Worm (Caenorhabditis elegans) whole organism, young adult: ENCODE measurements around the gene chpf-1.
A peak's percentile ranks its signal among the peaks of the same experiment; 100 is the strongest.

Experiments used
- D2030.7 ChIP-seq: fragments of 200-800 bp; sonication (Bioruptor generic); IDR thresholded peaks from 2 replicates; pipeline ENCODE4 v1.3.6; 2022; ENCODE audit warnings: missing genetic modification reagents, missing genetic modification characterization, missing compliant biosample characterization
- F10E7.11 ChIP-seq: sonication (generic microtip); optimal IDR thresholded peaks from 2 replicates; lab custom pipeline; 2017; ENCODE audit warnings: mild to moderate bottlenecking, missing genetic modification characterization, moderate library complexity, missing compliant biosample characterization
- F23B12.7 ChIP-seq: sonication (generic microtip); optimal IDR thresholded peaks from 2 replicates; lab custom pipeline; 2017; ENCODE audit warnings: missing genetic modification characterization, mild to moderate bottlenecking, missing compliant biosample characterization, antibody characterized with exemption, moderate library complexity; ENCODE audit not compliant: insufficient read depth
- F33H1.4 ChIP-seq: fragments of 200-800 bp; sonication (Bioruptor generic); IDR thresholded peaks from 2 replicates; pipeline ENCODE4 v1.3.6; 2022; ENCODE audit warnings: missing genetic modification reagents, missing genetic modification characterization, missing compliant biosample characterization
- F55B11.4 ChIP-seq: sonication (generic microtip); optimal IDR thresholded peaks from 2 replicates; lab custom pipeline; 2016; ENCODE audit warnings: missing compliant biosample characterization, missing genetic modification characterization, borderline replicate concordance; ENCODE audit not compliant: insufficient read depth
- T26A5.8 ChIP-seq: sonication (generic microtip); optimal IDR thresholded peaks from 2 replicates; lab custom pipeline; 2016; ENCODE audit warnings: missing genetic modification characterization, missing compliant biosample characterization
- aptf-2 ChIP-seq: fragments of 200-800 bp; sonication (Bioruptor generic); conservative IDR thresholded peaks from 2 replicates; pipeline ENCODE4 v1.3.6; 2022; ENCODE audit warnings: missing genetic modification reagents, missing genetic modification characterization, missing compliant biosample characterization
- ccch-3 ChIP-seq: fragments of 200-800 bp; sonication (Bioruptor generic); optimal IDR thresholded peaks from 2 replicates; lab custom pipeline; 2018; ENCODE audit warnings: mild to moderate bottlenecking, missing genetic modification characterization, missing compliant biosample characterization
- cebp-2 ChIP-seq: fragments of 200-800 bp; sonication (Bioruptor generic); IDR thresholded peaks from 2 replicates; pipeline ENCODE4 v1.3.6; 2022; ENCODE audit warnings: missing genetic modification characterization, missing compliant biosample characterization
- ceh-79 ChIP-seq: sonication (generic microtip); optimal IDR thresholded peaks from 2 replicates; lab custom pipeline; 2017; ENCODE audit warnings: mild to moderate bottlenecking, missing genetic modification characterization, missing compliant biosample characterization
- ceh-91 ChIP-seq: fragments of 200-800 bp; sonication (Bioruptor generic); IDR thresholded peaks from 2 replicates; pipeline ENCODE4 v1.3.6; 2022; ENCODE audit warnings: missing genetic modification reagents, missing genetic modification characterization, missing compliant biosample characterization
- die-1 ChIP-seq: sonication (generic microtip); optimal IDR thresholded peaks from 2 replicates; lab custom pipeline; 2016; ENCODE audit warnings: missing genotype, mild to moderate bottlenecking, missing genetic modification characterization, missing compliant biosample characterization
- dox-1 ChIP-seq: fragments of 200-800 bp; sonication (Bioruptor generic); IDR thresholded peaks from 2 replicates; pipeline ENCODE4 v1.3.6; 2022; ENCODE audit warnings: missing genetic modification reagents, missing genetic modification characterization, missing compliant biosample characterization
- dpl-1 ChIP-seq: fragments of 150-350 bp; optimal IDR thresholded peaks from 2 replicates; lab custom pipeline; 2014; ENCODE audit warnings: missing biosample characterization, missing genetic modification reagents, missing genetic modification characterization
- efl-1 ChIP-seq: fragments of 150-350 bp; optimal IDR thresholded peaks from 2 replicates; lab custom pipeline; 2014; ENCODE audit warnings: missing biosample characterization, missing genetic modification reagents, missing genetic modification characterization
- gei-17 ChIP-seq: fragments of 200-800 bp; sonication (Bioruptor generic); optimal IDR thresholded peaks from 2 replicates; lab custom pipeline; 2018; ENCODE audit warnings: mild to moderate bottlenecking, missing genetic modification characterization, missing compliant biosample characterization
- hmg-1.2 ChIP-seq: fragments of 200-800 bp; sonication (Bioruptor generic); IDR thresholded peaks from 2 replicates; pipeline ENCODE4 v1.3.6; 2022; ENCODE audit warnings: missing genetic modification reagents, missing genetic modification characterization, missing compliant biosample characterization
- hrde-1 ChIP-seq: sonication (generic microtip); optimal IDR thresholded peaks from 2 replicates; lab custom pipeline; 2016; ENCODE audit warnings: missing genetic modification characterization, mild to moderate bottlenecking, missing compliant biosample characterization, moderate library complexity, missing genotype, missing genetic modification reagents, borderline replicate concordance
- lag-1 ChIP-seq: fragments of 200-800 bp; sonication (Bioruptor generic); IDR thresholded peaks from 2 replicates; pipeline ENCODE4 v1.3.6; 2022; ENCODE audit warnings: missing genetic modification reagents, missing genetic modification characterization, missing compliant biosample characterization
- lin-26 ChIP-seq: fragments of 200-800 bp; sonication (Bioruptor generic); IDR thresholded peaks from 2 replicates; pipeline ENCODE4 v1.3.6; 2022; ENCODE audit warnings: missing genetic modification reagents, missing genetic modification characterization, missing compliant biosample characterization
- lir-1 ChIP-seq: fragments of 200-800 bp; sonication (Bioruptor generic); conservative IDR thresholded peaks from 2 replicates; pipeline ENCODE4 v1.3.6; 2022; ENCODE audit warnings: missing genetic modification reagents, missing genetic modification characterization, missing compliant biosample characterization
- lsl-1 ChIP-seq: fragments of 200-800 bp; sonication (Bioruptor generic); optimal IDR thresholded peaks from 2 replicates; lab custom pipeline; 2018; ENCODE audit warnings: mild to moderate bottlenecking, missing genetic modification characterization, moderate library complexity, missing compliant biosample characterization
- madf-10 ChIP-seq: sonication (generic microtip); optimal IDR thresholded peaks from 2 replicates; lab custom pipeline; 2016; ENCODE audit warnings: mild to moderate bottlenecking, missing genetic modification characterization, missing compliant biosample characterization
- madf-3 ChIP-seq: fragments of 200-800 bp; sonication (Bioruptor generic); IDR thresholded peaks from 2 replicates; pipeline ENCODE4 v1.3.6; 2022; ENCODE audit warnings: missing genetic modification reagents, missing genetic modification characterization, missing compliant biosample characterization
- madf-6 ChIP-seq: fragments of 200-800 bp; sonication (Bioruptor generic); IDR thresholded peaks from 2 replicates; pipeline ENCODE4 v1.3.6; 2022; ENCODE audit warnings: missing genetic modification reagents, missing genetic modification characterization, missing compliant biosample characterization
- madf-8 ChIP-seq: fragments of 200-800 bp; sonication (Bioruptor generic); conservative IDR thresholded peaks from 2 replicates; pipeline ENCODE4 v1.3.6; 2022; ENCODE audit warnings: missing genetic modification reagents, missing genetic modification characterization, missing compliant biosample characterization
- mcd-1 ChIP-seq: fragments of 200-800 bp; sonication (Bioruptor generic); IDR thresholded peaks from 2 replicates; pipeline ENCODE4 v1.3.6; 2022; ENCODE audit warnings: missing genetic modification reagents, missing genetic modification characterization, missing compliant biosample characterization
- rec-8 ChIP-seq, 2 experiments: sonication (generic microtip); optimal IDR thresholded peaks; 2 replicates each; lab custom pipeline; 2016; ENCODE audit warnings: mild to moderate bottlenecking in 2 of 2, missing genetic modification characterization in 2 of 2, missing genetic modification reagents in 2 of 2, missing genotype in 2 of 2, missing biosample characterization in 1 of 2, missing compliant biosample characterization in 1 of 2, moderate library complexity in 1 of 2
- snpc-3.4 ChIP-seq: sonication (generic microtip); optimal IDR thresholded peaks from 2 replicates; lab custom pipeline; 2017; ENCODE audit warnings: missing genetic modification characterization, mild to moderate bottlenecking, missing compliant biosample characterization, antibody characterized with exemption, moderate library complexity, missing genotype, missing genetic modification reagents
- tbx-9 ChIP-seq: sonication (generic microtip); optimal IDR thresholded peaks from 2 replicates; lab custom pipeline; 2016; ENCODE audit warnings: borderline replicate concordance, missing genetic modification characterization, inconsistent platforms, missing compliant biosample characterization
- xnd-1 ChIP-seq: sonication (generic microtip); optimal IDR thresholded peaks from 2 replicates; lab custom pipeline; 2016; ENCODE audit warnings: missing genotype, missing genetic modification reagents, missing genetic modification characterization, missing compliant biosample characterization
- zim-3 ChIP-seq: sonication (generic microtip); optimal IDR thresholded peaks from 2 replicates; lab custom pipeline; 2017; ENCODE audit warnings: mild to moderate bottlenecking, missing genetic modification characterization, moderate library complexity, missing compliant biosample characterization
- ztf-28 ChIP-seq: fragments of 200-800 bp; sonication (Bioruptor generic); IDR thresholded peaks from 2 replicates; pipeline ENCODE4 v1.3.6; 2022; ENCODE audit warnings: missing genetic modification reagents, missing genetic modification characterization, missing compliant biosample characterization
- ztf-3 ChIP-seq: fragments of 200-800 bp; sonication (Bioruptor generic); optimal IDR thresholded peaks from 2 replicates; lab custom pipeline; 2018; ENCODE audit warnings: mild to moderate bottlenecking, missing genetic modification characterization, missing compliant biosample characterization

The chpf-1 gene

ce11 chrV:10241121-10241803 is 38.0 kb upstream of the chpf-1 start, which contains the start of the genes C12D8.21 and col-148:
Gene C12D8.21, minus strand, starts transcription at chrV:10241188.
Gene col-148, plus strand, starts transcription at chrV:10241753.
- no peak for TF ChIP-seq gei-17 (GFP tag; lab: Kevin White, UChicago)
- TF ChIP-seq T26A5.8 (tag; lab: Kevin White, UChicago): no peak
- TF ChIP-seq F33H1.4 (GFP tag; lab: Robert Waterston, UW): no peak
- TF ChIP-seq dpl-1 (GFP tag; lab: Kevin White, UChicago): no peak
- TF ChIP-seq lag-1 (GFP tag; lab: Robert Waterston, UW): no peak
- no peak for TF ChIP-seq ceh-79 (tag; lab: Kevin White, UChicago)
- TF ChIP-seq hmg-1.2 (GFP tag; lab: Robert Waterston, UW): no peak
- TF ChIP-seq hrde-1 (tag; lab: Kevin White, UChicago): no peak
- no peak for TF ChIP-seq snpc-3.4 (tag; lab: Kevin White, UChicago)
- no peak for TF ChIP-seq die-1
- TF ChIP-seq lir-1 (GFP tag; lab: Robert Waterston, UW): no peak
- no peak for TF ChIP-seq tbx-9 (tag; lab: Kevin White, UChicago)
- TF ChIP-seq F10E7.11: no peak
- no peak for TF ChIP-seq F23B12.7 (tag; lab: Kevin White, UChicago)
- no peak for TF ChIP-seq madf-10

- no peak for TF ChIP-seq ztf-28 (GFP tag; lab: Robert Waterston, UW)
Observed at ce11 chrV:10239861-10240260, 36.6 kb upstream of the chpf-1 start, which contains the start of gene fipr-8. Gene fipr-8, minus strand, starts transcription at chrV:10239961.

DNA sequence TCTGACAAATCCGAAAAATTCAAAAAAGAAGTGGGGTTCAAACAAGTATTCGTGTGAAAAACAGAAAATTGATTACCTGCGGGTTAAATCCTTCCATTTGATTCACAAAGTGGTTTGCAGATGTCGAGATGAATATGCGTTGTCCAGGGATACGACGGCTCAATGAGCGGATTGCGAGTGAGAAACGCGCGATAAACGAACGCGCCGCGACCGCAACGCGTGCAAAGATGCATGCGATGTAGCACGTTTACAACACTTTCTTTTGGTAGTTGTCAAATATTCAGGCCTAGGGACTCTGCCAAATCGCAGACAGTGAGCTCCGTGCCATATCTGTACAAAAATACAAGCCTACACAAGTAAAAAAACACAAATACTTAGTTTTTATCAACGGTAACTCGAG is 35.4 kb upstream of the chpf-1 start, which contains the start of gene fubl-1:
Gene fubl-1 (minus strand): TSS at position 202 of the 400 bp plus-strand sequence.
- TF ChIP-seq aptf-2 (GFP tag; lab: Robert Waterston, UW): 0 out of 2 replicates have a peak, but pooled peaks have one; percentile 13
- TF ChIP-seq ceh-91: peak; percentile 68
- TF ChIP-seq F23B12.7 (tag; lab: Kevin White, UChicago): no peak
- peak; percentile 64; the same call in 1 of the 2 replicates for TF ChIP-seq madf-6 (GFP tag; lab: Robert Waterston, UW)
- TF ChIP-seq efl-1: peak; percentile 14
- TF ChIP-seq madf-8: peak; percentile 71
- TF ChIP-seq gei-17 (GFP tag; lab: Kevin White, UChicago): no peak
- peak; percentile 65 for TF ChIP-seq dox-1 (GFP tag; lab: Robert Waterston, UW)
- no peak for TF ChIP-seq ccch-3
- peak; percentile 49; the same call in 1 of the 2 replicates for TF ChIP-seq D2030.7 (GFP tag; lab: Robert Waterston, UW)
- TF ChIP-seq zim-3 (tag; lab: Kevin White, UChicago): no peak
- TF ChIP-seq xnd-1 (tag; lab: Kevin White, UChicago): peak; percentile 17
- peak; percentile 29; the same call in 1 of the 2 replicates for TF ChIP-seq hmg-1.2 (GFP tag; lab: Robert Waterston, UW)
- TF ChIP-seq rec-8 (tag; optimal IDR thresholded peaks at IDR 0.05; lab: Kevin White, UChicago): no peak
- TF ChIP-seq ztf-3 (GFP tag; lab: Kevin White, UChicago): no peak
- TF ChIP-seq F55B11.4 (tag; lab: Kevin White, UChicago): no peak
- TF ChIP-seq ztf-28 (GFP tag; lab: Robert Waterston, UW): 0 out of 2 replicates have a peak, but pooled peaks have one; percentile 48
- peak; percentile 97 for TF ChIP-seq madf-3
- 0 out of 2 replicates have a peak, but pooled peaks have one; percentile 7 for TF ChIP-seq lin-26 (GFP tag; lab: Robert Waterston, UW)
- TF ChIP-seq lsl-1 (GFP tag; lab: Kevin White, UChicago): peak; percentile 76
- TF ChIP-seq cebp-2 (GFP tag; lab: Robert Waterston, UW): no peak
- TF ChIP-seq mcd-1: peak; percentile 61
- TF ChIP-seq, all 124 proteins: peak for 14
